Fruit fly (Drosophila melanogaster) whole organism, prepupa: ENCODE results near the gene term.

Source experiments
- Blimp-1 ChIP-seq: fragments of 200-800 bp; sonication (Bioruptor generic); optimal IDR thresholded peaks from 3 replicates; lab custom pipeline; 2017; ENCODE audit warnings: missing biosample characterization, missing genetic modification characterization, mild to moderate bottlenecking, moderate library complexity, missing genetic modification reagents
- CG10631 ChIP-seq: fragments of 200-800 bp; sonication (Bioruptor generic); optimal IDR thresholded peaks from 2 replicates; lab custom pipeline; 2016; ENCODE audit warnings: missing biosample characterization, missing genetic modification characterization
- CG10669 ChIP-seq: fragments of 200-800 bp; sonication (Bioruptor generic); optimal IDR thresholded peaks from 3 replicates; lab custom pipeline; 2018; ENCODE audit warnings: missing biosample characterization, mild to moderate bottlenecking, missing genetic modification characterization, moderate library complexity
- CG11294 ChIP-seq: fragments of 200-800 bp; sonication (Bioruptor generic); IDR thresholded peaks from 2 replicates; pipeline ENCODE4 v1.3.6; 2022; ENCODE audit warnings: missing biosample characterization, missing genetic modification characterization
- CG11762 ChIP-seq: fragments of 200-800 bp; sonication (Bioruptor generic); optimal IDR thresholded peaks from 3 replicates; lab custom pipeline; 2016; ENCODE audit warnings: missing biosample characterization, missing genetic modification characterization; ENCODE audit not compliant: insufficient read depth
- CG15336 ChIP-seq: fragments of 200-800 bp; sonication (Bioruptor generic); IDR thresholded peaks from 2 replicates; pipeline ENCODE4 v1.3.6; 2022; ENCODE audit warnings: missing biosample characterization, missing genetic modification characterization
- CG1621 ChIP-seq: fragments of 200-800 bp; sonication (Bioruptor generic); optimal IDR thresholded peaks from 3 replicates; lab custom pipeline; 2018; ENCODE audit warnings: missing biosample characterization, mild to moderate bottlenecking, missing genetic modification characterization
- CG16779 ChIP-seq: fragments of 200-800 bp; sonication (Bioruptor generic); optimal IDR thresholded peaks from 3 replicates; lab custom pipeline; 2017; ENCODE audit warnings: missing biosample characterization, mild to moderate bottlenecking, missing genetic modification characterization
- CG31627 ChIP-seq: fragments of 200-800 bp; sonication (Bioruptor generic); optimal IDR thresholded peaks from 3 replicates; lab custom pipeline; 2016; ENCODE audit warnings: missing biosample characterization, missing genetic modification characterization
- CG32006 ChIP-seq: fragments of 200-800 bp; sonication (Bioruptor generic); optimal IDR thresholded peaks from 3 replicates; lab custom pipeline; 2017; ENCODE audit warnings: missing biosample characterization, mild to moderate bottlenecking, missing genetic modification characterization
- CG34406 ChIP-seq: fragments of 200-800 bp; sonication (Bioruptor generic); optimal IDR thresholded peaks from 3 replicates; lab custom pipeline; 2016; ENCODE audit warnings: missing biosample characterization, missing genetic modification characterization
- CG3919 ChIP-seq: fragments of 200-800 bp; sonication (Bioruptor generic); optimal IDR thresholded peaks from 3 replicates; lab custom pipeline; 2016; ENCODE audit warnings: missing biosample characterization, missing genetic modification characterization
- CG6163 ChIP-seq: fragments of 200-800 bp; sonication (Bioruptor generic); IDR thresholded peaks from 3 replicates; pipeline ENCODE4 v1.3.6; 2022; ENCODE audit warnings: missing biosample characterization, missing genetic modification characterization
- CG6276 ChIP-seq: fragments of 200-800 bp; sonication (Bioruptor generic); optimal IDR thresholded peaks from 2 replicates; lab custom pipeline; 2017; ENCODE audit warnings: missing biosample characterization, mild to moderate bottlenecking, missing genetic modification characterization
- CG6792 ChIP-seq: fragments of 200-800 bp; sonication (Bioruptor generic); optimal IDR thresholded peaks from 3 replicates; lab custom pipeline; 2016; ENCODE audit warnings: missing biosample characterization, missing genetic modification characterization
- CG8119 ChIP-seq: fragments of 200-800 bp; sonication (Bioruptor generic); IDR thresholded peaks from 3 replicates; pipeline ENCODE4 v1.3.6; 2022; ENCODE audit warnings: missing biosample characterization, missing genetic modification characterization
- CG9139 ChIP-seq: fragments of 200-800 bp; sonication (Bioruptor generic); optimal IDR thresholded peaks from 3 replicates; lab custom pipeline; 2017; ENCODE audit warnings: missing biosample characterization, mild to moderate bottlenecking, missing genetic modification characterization
- Eip75B ChIP-seq: fragments of 200-800 bp; sonication (Bioruptor generic); optimal IDR thresholded peaks from 3 replicates; lab custom pipeline; 2016; ENCODE audit warnings: missing biosample characterization, missing genetic modification characterization
- Eip78C ChIP-seq: fragments of 200-800 bp; sonication (Bioruptor generic); peaks from one replicate; lab custom pipeline; 2016; ENCODE audit warnings: missing biosample characterization, missing genetic modification characterization
- Eip93F ChIP-seq: fragments of 200-800 bp; sonication (Bioruptor generic); optimal IDR thresholded peaks from 2 replicates; lab custom pipeline; 2016; ENCODE audit warnings: missing biosample characterization, mild to moderate bottlenecking, missing genetic modification characterization
- Gug ChIP-seq: fragments of 200-800 bp; sonication (Bioruptor generic); IDR thresholded peaks from 2 replicates; pipeline ENCODE4 v1.3.6; 2022; ENCODE audit warnings: missing biosample characterization, missing genetic modification characterization
- Hr38 ChIP-seq: sonication (Bioruptor generic); optimal IDR thresholded peaks from 2 replicates; lab custom pipeline; 2016; ENCODE audit warnings: missing biosample characterization, missing genetic modification characterization
- Hr4 ChIP-seq: fragments of 200-800 bp; sonication (Bioruptor generic); optimal IDR thresholded peaks from 3 replicates; lab custom pipeline; 2016; ENCODE audit warnings: missing biosample characterization, missing genetic modification characterization
- Lpt ChIP-seq: fragments of 200-800 bp; sonication (Bioruptor generic); optimal IDR thresholded peaks from 3 replicates; lab custom pipeline; 2016; ENCODE audit warnings: missing biosample characterization, missing genetic modification characterization
- Met ChIP-seq: fragments of 200-800 bp; sonication (Bioruptor generic); optimal IDR thresholded peaks from 3 replicates; lab custom pipeline; 2016; ENCODE audit warnings: missing biosample characterization, missing genetic modification characterization
- OdsH ChIP-seq: fragments of 200-800 bp; sonication (Bioruptor generic); optimal IDR thresholded peaks from 3 replicates; lab custom pipeline; 2016; ENCODE audit warnings: missing biosample characterization, missing genetic modification characterization
- Smox ChIP-seq: fragments of 200-800 bp; sonication (Bioruptor generic); optimal IDR thresholded peaks from 3 replicates; lab custom pipeline; 2016; ENCODE audit warnings: missing biosample characterization, missing genetic modification characterization
- Sox102F ChIP-seq: fragments of 200-800 bp; sonication (Bioruptor generic); optimal IDR thresholded peaks from 2 replicates; lab custom pipeline; 2016; ENCODE audit warnings: missing biosample characterization, mild to moderate bottlenecking, missing genetic modification characterization
- Sox14 ChIP-seq: fragments of 200-800 bp; sonication (Bioruptor generic); optimal IDR thresholded peaks from 3 replicates; lab custom pipeline; 2016; ENCODE audit warnings: missing biosample characterization, missing genetic modification characterization
- Sox15 ChIP-seq: fragments of 200-800 bp; sonication (Bioruptor generic); optimal IDR thresholded peaks from 3 replicates; lab custom pipeline; 2016; ENCODE audit warnings: missing biosample characterization, missing genetic modification characterization
- achi ChIP-seq: fragments of 200-800 bp; sonication (Bioruptor generic); optimal IDR thresholded peaks from 3 replicates; lab custom pipeline; 2016; ENCODE audit warnings: missing biosample characterization, missing genetic modification characterization
- acj6 ChIP-seq: fragments of 200-800 bp; sonication (Bioruptor generic); optimal IDR thresholded peaks from 3 replicates; lab custom pipeline; 2016; ENCODE audit warnings: missing biosample characterization, missing genetic modification characterization
- cyc ChIP-seq: fragments of 200-800 bp; sonication (Bioruptor generic); optimal IDR thresholded peaks from 3 replicates; lab custom pipeline; 2016; ENCODE audit warnings: missing biosample characterization, missing genetic modification characterization
- dsx ChIP-seq: fragments of 200-800 bp; optimal IDR thresholded peaks from 3 replicates; lab custom pipeline; 2019; ENCODE audit warnings: missing biosample characterization, mild to moderate bottlenecking, missing genetic modification characterization, moderate library complexity; ENCODE audit not compliant: poor library complexity, severe bottlenecking
- eg ChIP-seq: fragments of 200-800 bp; sonication (Bioruptor generic); IDR thresholded peaks from 3 replicates; pipeline ENCODE4 v1.3.6; 2022; ENCODE audit warnings: missing biosample characterization, missing genetic modification characterization
- fd59A ChIP-seq: fragments of 200-800 bp; sonication (Bioruptor generic); optimal IDR thresholded peaks from 2 replicates; lab custom pipeline; 2017; ENCODE audit warnings: missing biosample characterization, mild to moderate bottlenecking, missing genetic modification characterization, missing genetic modification reagents
- lz ChIP-seq: fragments of 200-800 bp; sonication (Bioruptor generic); optimal IDR thresholded peaks from 3 replicates; lab custom pipeline; 2016; ENCODE audit warnings: missing biosample characterization, missing genetic modification characterization
- net ChIP-seq: fragments of 200-800 bp; sonication (Bioruptor generic); optimal IDR thresholded peaks from 3 replicates; lab custom pipeline; 2016; ENCODE audit warnings: missing biosample characterization, missing genetic modification characterization
- pdm3 ChIP-seq: fragments of 200-800 bp; sonication (Bioruptor generic); optimal IDR thresholded peaks from 3 replicates; lab custom pipeline; 2016; ENCODE audit warnings: missing biosample characterization, missing genetic modification characterization
- salr ChIP-seq, 2 experiments: fragments of 200-800 bp; sonication (Bioruptor generic); optimal IDR thresholded peaks; 3 replicates each; lab custom pipeline; 2016 to 2018; ENCODE audit warnings: missing biosample characterization in 2 of 2, missing genetic modification characterization in 2 of 2, mild to moderate bottlenecking in 1 of 2
- spab ChIP-seq: fragments of 200-800 bp; sonication (Bioruptor generic); optimal IDR thresholded peaks from 2 replicates; lab custom pipeline; 2017; ENCODE audit warnings: missing biosample characterization, mild to moderate bottlenecking, missing genetic modification characterization, missing genetic modification reagents
- ss ChIP-seq, 2 experiments: fragments of 200-800 bp; sonication (Bioruptor generic); optimal IDR thresholded peaks; 2 replicates in 1 of 2; 3 replicates in 1 of 2; lab custom pipeline; 2017 to 2018; ENCODE audit warnings: mild to moderate bottlenecking in 2 of 2, missing biosample characterization in 2 of 2, missing genetic modification characterization in 2 of 2, moderate library complexity in 1 of 2
- svp ChIP-seq: fragments of 200-800 bp; sonication (Bioruptor generic); peaks from one replicate; lab custom pipeline; 2016; ENCODE audit warnings: missing biosample characterization, missing genetic modification characterization
- vri ChIP-seq: fragments of 200-800 bp; sonication (Bioruptor generic); optimal IDR thresholded peaks from 3 replicates; lab custom pipeline; 2016; ENCODE audit warnings: missing biosample characterization, mild to moderate bottlenecking, missing genetic modification characterization

The term gene

dm6 chr3L:18627657-18628455 is 34.3 kb upstream of the term start (continued):
- TF ChIP-seq svp (GFP tag; lab: Kevin White, UChicago) (peak; percentile 30), ss (GFP tag; optimal IDR thresholded peaks at IDR 0.05; lab: Kevin White, UChicago) (peak; percentile 58 to 69), salr (GFP tag; optimal IDR thresholded peaks at IDR 0.05; lab: Kevin White, UChicago) (peak in 1 of 2 experiments; percentile 68)

- TF ChIP-seq CG32006 (GFP tag; lab: Kevin White, UChicago), result peak; percentile 61
- no peak for TF ChIP-seq CG31627 (GFP tag; lab: Kevin White, UChicago)
- no peak for TF ChIP-seq CG16779
- peak; percentile 20 for TF ChIP-seq CG10631 (GFP tag; lab: Kevin White, UChicago)
- peak; percentile 59 for TF ChIP-seq svp (GFP tag; lab: Kevin White, UChicago)
- TF ChIP-seq Lpt (GFP tag; lab: Kevin White, UChicago), result peak; percentile 24
- peak; percentile 27 for TF ChIP-seq Smox (GFP tag; lab: Kevin White, UChicago)
- peak; percentile 71 for TF ChIP-seq eg
- peak; percentile 20 for TF ChIP-seq CG34406 (GFP tag; lab: Kevin White, UChicago)
- peak; percentile 17 for TF ChIP-seq Hr4 (GFP tag; lab: Kevin White, UChicago)
- peak; percentile 74 for TF ChIP-seq Blimp-1 (GFP tag; lab: Kevin White, UChicago)
- peak; percentile 7 for TF ChIP-seq Eip75B (GFP tag; lab: Kevin White, UChicago)
- peak; percentile 43; the same call in 2 of the 3 replicates for TF ChIP-seq CG6163
- peak; percentile 47 for TF ChIP-seq Met (GFP tag; lab: Kevin White, UChicago)
- TF ChIP-seq vri (GFP tag; lab: Kevin White, UChicago), result no peak
- TF ChIP-seq CG9139 (GFP tag; lab: Kevin White, UChicago), result no peak
- TF ChIP-seq cyc (GFP tag; lab: Kevin White, UChicago), result no peak
- peak; percentile 3 for TF ChIP-seq acj6 (GFP tag; lab: Kevin White, UChicago)
- 0 out of 2 replicates have a peak, but pooled peaks have one; percentile 19 for TF ChIP-seq CG11294 (GFP tag; lab: Robert Waterston, UW)
- TF ChIP-seq Eip78C (GFP tag; lab: Kevin White, UChicago), result peak; percentile 41
- peak; percentile 14 for TF ChIP-seq pdm3
- TF ChIP-seq CG15336, result peak; percentile 40
- TF ChIP-seq net, result peak; percentile 22
- peak; percentile 60 for TF ChIP-seq CG6276 (GFP tag; lab: Kevin White, UChicago)
- TF ChIP-seq achi (GFP tag; lab: Kevin White, UChicago), result peak; percentile 7
- peak; percentile 58; the same call in 2 of the 3 replicates for TF ChIP-seq CG8119 (GFP tag; lab: Robert Waterston, UW)
- TF ChIP-seq Sox15, result no peak
- TF ChIP-seq CG3919 (GFP tag; lab: Kevin White, UChicago), result peak; percentile 23
- peak; percentile 18 for TF ChIP-seq Sox102F (GFP tag; lab: Kevin White, UChicago)
- no peak for TF ChIP-seq OdsH (GFP tag; lab: Kevin White, UChicago)
Observed at dm6 chr3L:18626451-18627079, 33.0 kb upstream of the term start.

dm6 chr3L:18625786-18626185 is 32.2 kb upstream of the term start, which contains the start of gene MYPT-75D:
Gene MYPT-75D, plus strand, starts transcription at chr3L:18625959.
- no peak for TF ChIP-seq achi (GFP tag; lab: Kevin White, UChicago)
- TF ChIP-seq CG34406 (GFP tag; lab: Kevin White, UChicago), result no peak
- TF ChIP-seq lz (GFP tag; lab: Kevin White, UChicago), result no peak
- no peak for TF ChIP-seq Eip93F
- TF ChIP-seq CG32006 (GFP tag; lab: Kevin White, UChicago), result no peak
- no peak for TF ChIP-seq CG10669
- TF ChIP-seq Sox14, result peak; percentile 54
- TF ChIP-seq fd59A (GFP tag; lab: Kevin White, UChicago), result no peak
- TF ChIP-seq Lpt (GFP tag; lab: Kevin White, UChicago), result no peak
- TF ChIP-seq Blimp-1 (GFP tag; lab: Kevin White, UChicago), result no peak
- TF ChIP-seq CG11762, result no peak
- no peak for TF ChIP-seq CG8119 (GFP tag; lab: Robert Waterston, UW)
- no peak for TF ChIP-seq CG9139 (GFP tag; lab: Kevin White, UChicago)
- TF ChIP-seq CG1621, result no peak
- no peak for TF ChIP-seq svp (GFP tag; lab: Kevin White, UChicago)
- TF ChIP-seq spab (GFP tag; lab: Kevin White, UChicago), result no peak
- TF ChIP-seq Met (GFP tag; lab: Kevin White, UChicago), result no peak
- peak; percentile 6 for TF ChIP-seq Sox102F (GFP tag; lab: Kevin White, UChicago)
- no peak for TF ChIP-seq Smox (GFP tag; lab: Kevin White, UChicago)
- TF ChIP-seq Eip78C (GFP tag; lab: Kevin White, UChicago), result peak; percentile 80
- TF ChIP-seq CG6792 (GFP tag; lab: Kevin White, UChicago), result peak; percentile 0
- TF ChIP-seq Hr38 (GFP tag; lab: Kevin White, UChicago), result no peak
- TF ChIP-seq dsx (GFP tag; lab: Kevin White, UChicago), result peak; percentile 29
- no peak for TF ChIP-seq Gug (GFP tag; lab: Robert Waterston, UW)
- TF ChIP-seq CG6163, result no peak; the same call in 2 of the 3 replicates
